Worm (Caenorhabditis elegans) whole organism, L2 larva: Measurements from ENCODE around the gene trpa-1.

ENCODE experiments used
- C34F6.9 ChIP-seq: fragments of 150-350 bp; optimal IDR thresholded peaks from 2 replicates; lab custom pipeline; 2014; ENCODE audit warnings: missing biosample characterization, missing genetic modification characterization
- F13H6.1 ChIP-seq: sonication (generic microtip); optimal IDR thresholded peaks from 2 replicates; lab custom pipeline; 2016; ENCODE audit warnings: missing genetic modification characterization, missing compliant biosample characterization
- R02D3.7 ChIP-seq: fragments of 150-350 bp; optimal IDR thresholded peaks from 2 replicates; lab custom pipeline; 2014; ENCODE audit warnings: missing biosample characterization, missing genetic modification characterization
- Y55F3AM.14 ChIP-seq: fragments of 200-800 bp; sonication (Bioruptor generic); optimal IDR thresholded peaks from 2 replicates; lab custom pipeline; 2018; ENCODE audit warnings: mild to moderate bottlenecking, missing genetic modification characterization, missing compliant biosample characterization
- ama-1 ChIP-seq: fragments of 150-350 bp; optimal IDR thresholded peaks from 2 replicates; lab custom pipeline; 2018; ENCODE audit warnings: inconsistent platforms
- blmp-1 ChIP-seq: sonication (generic microtip); optimal IDR thresholded peaks from 2 replicates; lab custom pipeline; 2017; ENCODE audit warnings: missing genetic modification characterization, mild to moderate bottlenecking, missing compliant biosample characterization, antibody characterized with exemption, moderate library complexity; ENCODE audit not compliant: insufficient read depth
- ceh-16 ChIP-seq: fragments of 150-350 bp; optimal IDR thresholded peaks from 2 replicates; lab custom pipeline; 2014; ENCODE audit warnings: missing biosample characterization, missing genetic modification characterization
- crh-2 ChIP-seq: sonication (generic microtip); optimal IDR thresholded peaks from 2 replicates; lab custom pipeline; 2017; ENCODE audit warnings: missing biosample characterization, missing genetic modification characterization
- dmd-4 ChIP-seq: sonication (generic microtip); optimal IDR thresholded peaks from 2 replicates; lab custom pipeline; 2017; ENCODE audit warnings: missing biosample characterization, missing genetic modification characterization
- egl-27 ChIP-seq: sonication (generic microtip); optimal IDR thresholded peaks from 3 replicates; lab custom pipeline; 2017; ENCODE audit warnings: missing biosample characterization, missing genetic modification reagents, missing genetic modification characterization
- elt-1 ChIP-seq: fragments of 150-350 bp; optimal IDR thresholded peaks from 2 replicates; lab custom pipeline; 2014; ENCODE audit warnings: missing biosample characterization, missing genetic modification characterization
- elt-3 ChIP-seq: sonication (generic microtip); optimal IDR thresholded peaks from 2 replicates; lab custom pipeline; 2017; ENCODE audit warnings: missing biosample characterization, missing genetic modification characterization
- fos-1 ChIP-seq: fragments of 150-350 bp; optimal IDR thresholded peaks from 2 replicates; lab custom pipeline; 2014; ENCODE audit warnings: missing biosample characterization, missing genetic modification characterization
- gmeb-1 ChIP-seq: fragments of 150-350 bp; optimal IDR thresholded peaks from 2 replicates; lab custom pipeline; 2014; ENCODE audit warnings: missing biosample characterization, missing genetic modification characterization
- lin-11 ChIP-seq: fragments of 150-350 bp; sonication (generic microtip); optimal IDR thresholded peaks from 2 replicates; lab custom pipeline; 2014; ENCODE audit warnings: missing biosample characterization, missing genetic modification characterization, inconsistent platforms, mixed read lengths
- lin-13 ChIP-seq: fragments of 150-350 bp; optimal IDR thresholded peaks from 2 replicates; lab custom pipeline; 2014; ENCODE audit warnings: missing biosample characterization, missing genetic modification reagents, missing genetic modification characterization
- lin-39 ChIP-seq: fragments of 150-350 bp; optimal IDR thresholded peaks from 2 replicates; lab custom pipeline; 2014; ENCODE audit warnings: missing biosample characterization, missing genetic modification reagents, missing genetic modification characterization
- lsy-2 ChIP-seq, 2 experiments: fragments of 150-350 bp in 1 of 2; sonication (generic microtip) in 1 of 2; optimal IDR thresholded peaks; 2 replicates each; lab custom pipeline; 2014 to 2017; ENCODE audit warnings: missing biosample characterization in 2 of 2, missing genetic modification characterization in 2 of 2
- mab-5 ChIP-seq: fragments of 150-350 bp; optimal IDR thresholded peaks from 2 replicates; lab custom pipeline; 2014; ENCODE audit warnings: missing biosample characterization, missing genetic modification characterization
- mdl-1 ChIP-seq, 2 experiments: fragments of 150-350 bp in 1 of 2; sonication (generic microtip) in 1 of 2; optimal IDR thresholded peaks; 2 replicates each; lab custom pipeline; 2017; ENCODE audit warnings: missing biosample characterization in 2 of 2, missing genetic modification characterization in 2 of 2
- nhr-11 ChIP-seq: fragments of 150-350 bp; optimal IDR thresholded peaks from 2 replicates; lab custom pipeline; 2014; ENCODE audit warnings: missing biosample characterization, missing genetic modification characterization
- nhr-12 ChIP-seq: fragments of 150-350 bp; optimal IDR thresholded peaks from 2 replicates; lab custom pipeline; 2014; ENCODE audit warnings: missing biosample characterization, missing genetic modification characterization
- nhr-129 ChIP-seq: fragments of 150-350 bp; optimal IDR thresholded peaks from 2 replicates; lab custom pipeline; 2014; ENCODE audit warnings: missing biosample characterization, missing genetic modification characterization
- nhr-21 ChIP-seq: fragments of 150-350 bp; optimal IDR thresholded peaks from 2 replicates; lab custom pipeline; 2014; ENCODE audit warnings: missing biosample characterization, missing genetic modification characterization
- nhr-23 ChIP-seq: fragments of 150-350 bp; optimal IDR thresholded peaks from 2 replicates; lab custom pipeline; 2014; ENCODE audit warnings: missing biosample characterization, missing genetic modification reagents, missing genetic modification characterization
- nhr-77 ChIP-seq: fragments of 150-350 bp; optimal IDR thresholded peaks from 2 replicates; lab custom pipeline; 2014; ENCODE audit warnings: missing biosample characterization, missing genetic modification characterization
- peb-1 ChIP-seq: fragments of 150-350 bp; optimal IDR thresholded peaks from 2 replicates; lab custom pipeline; 2014; ENCODE audit warnings: missing biosample characterization, missing genetic modification characterization
- sem-4 ChIP-seq: fragments of 150-350 bp; optimal IDR thresholded peaks from 2 replicates; lab custom pipeline; 2014; ENCODE audit warnings: missing biosample characterization, missing genetic modification reagents, missing genetic modification characterization
- sma-3 ChIP-seq: sonication (generic microtip); optimal IDR thresholded peaks from 2 replicates; lab custom pipeline; 2016; ENCODE audit warnings: missing genetic modification reagents, missing genetic modification characterization, missing compliant biosample characterization
- sma-9 ChIP-seq, 2 experiments: fragments of 150-350 bp in 1 of 2; sonication (generic microtip) in 1 of 2; optimal IDR thresholded peaks; 2 replicates each; lab custom pipeline; 2014 to 2016; ENCODE audit warnings: missing genetic modification characterization in 2 of 2, mild to moderate bottlenecking in 1 of 2, missing biosample characterization in 1 of 2, missing compliant biosample characterization in 1 of 2, missing genetic modification reagents in 1 of 2, moderate library complexity in 1 of 2
- snpc-4 ChIP-seq: fragments of 150-350 bp; optimal IDR thresholded peaks from 2 replicates; lab custom pipeline; 2014; ENCODE audit warnings: missing biosample characterization, missing genetic modification characterization
- unc-55 ChIP-seq: fragments of 150-350 bp; sonication (generic microtip); optimal IDR thresholded peaks from 3 replicates; lab custom pipeline; 2014; ENCODE audit warnings: missing biosample characterization, missing genetic modification reagents, missing genetic modification characterization
- zag-1 ChIP-seq: fragments of 150-350 bp; optimal IDR thresholded peaks from 2 replicates; lab custom pipeline; 2014; ENCODE audit warnings: missing biosample characterization, missing genetic modification characterization
- ztf-11 ChIP-seq: sonication (generic microtip); optimal IDR thresholded peaks from 2 replicates; lab custom pipeline; 2017; ENCODE audit warnings: missing biosample characterization, missing genetic modification characterization
- ztf-4 ChIP-seq: fragments of 150-350 bp; optimal IDR thresholded peaks from 2 replicates; lab custom pipeline; 2014; ENCODE audit warnings: missing biosample characterization, missing genetic modification characterization

trpa-1 gene

ce11 chrIV:11842121-11842520 is 22.2 kb upstream of the trpa-1 start, which contains the start of gene F38H4.3:
Gene F38H4.3 (plus strand): TSS chrIV:11842421.
- no peak for TF ChIP-seq sem-4
- TF ChIP-seq ama-1 (lab: Kevin White, UChicago), result no peak
- no peak for TF ChIP-seq nhr-23 (tag; lab: Kevin White, UChicago)
- no peak for TF ChIP-seq ceh-16
- TF ChIP-seq ztf-4 (tag; lab: Kevin White, UChicago), result no peak
- no peak for TF ChIP-seq lin-13 (GFP tag; lab: Kevin White, UChicago)
- no peak for TF ChIP-seq egl-27 (tag; lab: Kevin White, UChicago)
- TF ChIP-seq dmd-4 (tag; lab: Kevin White, UChicago), result no peak
- TF ChIP-seq nhr-77 (tag; lab: Kevin White, UChicago), result no peak
- TF ChIP-seq mab-5, result no peak
- no peak for TF ChIP-seq zag-1 (tag; lab: Kevin White, UChicago)
- no peak for TF ChIP-seq lin-11 (tag; lab: Kevin White, UChicago)
- TF ChIP-seq Y55F3AM.14, result no peak
- no peak for TF ChIP-seq ztf-11
- TF ChIP-seq elt-3 (tag; lab: Kevin White, UChicago), result no peak
- no peak for TF ChIP-seq nhr-12 (tag; lab: Kevin White, UChicago)
- no peak for TF ChIP-seq unc-55 (GFP tag; lab: Kevin White, UChicago)
- no peak for TF ChIP-seq elt-1 (tag; lab: Kevin White, UChicago)
- no peak for TF ChIP-seq gmeb-1 (tag; lab: Kevin White, UChicago)

ce11 chrIV:11847771-11848312 is 16.5 kb upstream of the trpa-1 start, which contains the start of the genes F38H4.6 and F38H4.4:
Gene F38H4.6 (minus strand): TSS chrIV:11847871.
Gene F38H4.4 (plus strand): TSS chrIV:11848262.
- no peak for TF ChIP-seq nhr-11 (tag; lab: Kevin White, UChicago)
- TF ChIP-seq mdl-1 (tag; optimal IDR thresholded peaks at IDR 0.05; lab: Kevin White, UChicago), result no peak
- no peak for TF ChIP-seq mab-5
- no peak for TF ChIP-seq ceh-16
- no peak for TF ChIP-seq ama-1 (lab: Kevin White, UChicago)
- no peak for TF ChIP-seq lin-39 (tag; lab: Kevin White, UChicago)
- no peak for TF ChIP-seq zag-1 (tag; lab: Kevin White, UChicago)
- no peak for TF ChIP-seq elt-1 (tag; lab: Kevin White, UChicago)
- TF ChIP-seq lin-11 (tag; lab: Kevin White, UChicago), result no peak
- no peak for TF ChIP-seq sem-4
- TF ChIP-seq egl-27 (tag; lab: Kevin White, UChicago), result no peak
- TF ChIP-seq, all 48 proteins: peak for 0

ce11 chrIV:11851882-11852281 is 12.4 kb upstream of the trpa-1 start, which contains the start of gene F38H4.5:
Gene F38H4.5 (plus strand): TSS chrIV:11852182.
- TF ChIP-seq unc-55 (GFP tag; lab: Kevin White, UChicago), result no peak
- TF ChIP-seq nhr-21 (tag; lab: Kevin White, UChicago), result no peak
- TF ChIP-seq blmp-1 (tag; lab: Kevin White, UChicago), result no peak
- no peak for TF ChIP-seq sma-9 (GFP tag; optimal IDR thresholded peaks at IDR 0.05; lab: Kevin White, UChicago)
- TF ChIP-seq sma-9 (tag; optimal IDR thresholded peaks at IDR 0.05; lab: Kevin White, UChicago), result no peak
- TF ChIP-seq gmeb-1 (tag; lab: Kevin White, UChicago), result no peak
- no peak for TF ChIP-seq peb-1
- TF ChIP-seq nhr-77 (tag; lab: Kevin White, UChicago), result no peak
- no peak for TF ChIP-seq crh-2 (tag; lab: Kevin White, UChicago)
- no peak for TF ChIP-seq F13H6.1 (tag; lab: Kevin White, UChicago)
- TF ChIP-seq dmd-4 (tag; lab: Kevin White, UChicago), result no peak
- TF ChIP-seq fos-1 (tag; lab: Kevin White, UChicago), result no peak
- TF ChIP-seq R02D3.7 (tag; lab: Kevin White, UChicago), result no peak
- no peak for TF ChIP-seq C34F6.9 (tag; lab: Kevin White, UChicago)
- no peak for TF ChIP-seq nhr-11 (tag; lab: Kevin White, UChicago)

ce11 chrIV:11854777-11855176 is 9.5 kb upstream of the trpa-1 start, which contains the start of gene tag-30:
Gene tag-30 (minus strand): TSS chrIV:11855159.
- TF ChIP-seq nhr-21 (tag; lab: Kevin White, UChicago), result peak; percentile 15
- TF ChIP-seq ceh-16, result no peak
- no peak for TF ChIP-seq nhr-23 (tag; lab: Kevin White, UChicago)
- peak; percentile 75 for TF ChIP-seq nhr-129 (tag; lab: Kevin White, UChicago)
- TF ChIP-seq lin-13 (GFP tag; lab: Kevin White, UChicago), result peak; percentile 69
- TF ChIP-seq lsy-2 (tag; optimal IDR thresholded peaks at IDR 0.05; lab: Kevin White, UChicago), result peak in 1 of 2 experiments; percentile 72
- TF ChIP-seq sma-3, result peak; percentile 41
- peak; percentile 40 for TF ChIP-seq unc-55 (GFP tag; lab: Kevin White, UChicago)
- no peak for TF ChIP-seq snpc-4 (tag; lab: Kevin White, UChicago)
- TF ChIP-seq F13H6.1 (tag; lab: Kevin White, UChicago), result peak; percentile 30
- peak; percentile 84 for TF ChIP-seq C34F6.9 (tag; lab: Kevin White, UChicago)
